Worm (Caenorhabditis elegans): ENCODE results near the gene oac-1.

oac-1 gene

DNA sequence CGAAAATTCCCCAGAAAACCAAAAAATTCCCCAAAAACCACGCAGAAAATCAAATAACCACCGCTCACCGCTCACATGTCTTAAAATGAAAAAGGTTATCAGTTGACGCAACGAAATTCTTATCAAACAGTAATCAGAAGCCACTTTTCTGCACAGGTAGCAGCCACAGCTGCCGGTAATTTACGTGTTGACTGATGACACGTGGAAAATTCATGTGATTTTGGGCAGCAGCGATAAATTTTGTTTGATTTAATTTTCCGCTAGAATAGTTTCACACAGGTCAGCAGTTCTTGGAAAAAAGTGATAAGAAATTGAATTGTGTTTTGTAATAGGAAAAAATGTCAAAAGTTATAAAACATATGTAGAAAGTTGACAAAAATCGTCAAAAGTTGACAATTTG is 28.2 kb downstream of the oac-1 start:
- TF ChIP-seq ztf-4 (tag; optimal IDR thresholded peaks at IDR 0.05) (no peak), elt-3 (tag; optimal IDR thresholded peaks at IDR 0.05) (no peak), hmg-11 (tag; optimal IDR thresholded peaks at IDR 0.05) (no peak), ZK546.5 (tag; optimal IDR thresholded peaks at IDR 0.05) (no peak), eor-1 (tag; optimal IDR thresholded peaks at IDR 0.05) (no peak), lsy-12 (tag; optimal IDR thresholded peaks at IDR 0.05) (peak; percentile 17), pqm-1 (tag; optimal IDR thresholded peaks at IDR 0.05) (peak; percentile 96), nhr-12 (tag; optimal IDR thresholded peaks at IDR 0.05) (no peak), nhr-77 (tag; optimal IDR thresholded peaks at IDR 0.05) (no peak), ceh-16 (tag; optimal IDR thresholded peaks at IDR 0.05) (no peak), nhr-76 (tag; optimal IDR thresholded peaks at IDR 0.05) (no peak), nhr-43 (tag; optimal IDR thresholded peaks at IDR 0.05; ENCODE audit: poor library complexity, severe bottlenecking) (no peak), mml-1 (tag; optimal IDR thresholded peaks at IDR 0.05) (no peak), nfya-1 (tag; optimal IDR thresholded peaks at IDR 0.05; ENCODE audit: insufficient read depth) (peak; percentile 6), lin-39 (tag; optimal IDR thresholded peaks at IDR 0.05) (no peak), tbx-2 (tag; optimal IDR thresholded peaks at IDR 0.05) (no peak), R02D3.7 (tag; optimal IDR thresholded peaks at IDR 0.05) (no peak), elt-1 (tag; optimal IDR thresholded peaks at IDR 0.05) (no peak), elt-2 (tag; optimal IDR thresholded peaks at IDR 0.05) (peak; percentile 99), ama-1 (optimal IDR thresholded peaks at IDR 0.05) (no peak), egl-27 (tag; optimal IDR thresholded peaks at IDR 0.05) (peak; percentile 26), ceh-28 (tag; optimal IDR thresholded peaks at IDR 0.05) (no peak), pha-4 (tag; optimal IDR thresholded peaks at IDR 0.05) (peak; percentile 77), sea-2 (GFP tag; optimal IDR thresholded peaks at IDR 0.05) (no peak), ceh-9 (tag; optimal IDR thresholded peaks at IDR 0.05) (no peak), nhr-11 (tag; optimal IDR thresholded peaks at IDR 0.05) (no peak), fkh-2 (tag; optimal IDR thresholded peaks at IDR 0.05) (no peak), ceh-82 (tag; optimal IDR thresholded peaks at IDR 0.05) (no peak), nhr-28 (tag; optimal IDR thresholded peaks at IDR 0.05) (no peak), nhr-23 (tag; optimal IDR thresholded peaks at IDR 0.05) (peak; percentile 31), snpc-4 (tag; optimal IDR thresholded peaks at IDR 0.05) (no peak), egl-5 (tag; optimal IDR thresholded peaks at IDR 0.05) (no peak), ztf-11 (tag; optimal IDR thresholded peaks at IDR 0.05) (no peak), fkh-10 (GFP tag; optimal IDR thresholded peaks at IDR 0.05) (no peak), daf-12 (tag; optimal IDR thresholded peaks at IDR 0.05) (no peak), jun-1 (tag; optimal IDR thresholded peaks at IDR 0.05) (peak; percentile 83), skn-1 (tag; optimal IDR thresholded peaks at IDR 0.05) (no peak), lin-15B (tag; optimal IDR thresholded peaks at IDR 0.05) (no peak), mdl-1 (tag; optimal IDR thresholded peaks at IDR 0.05) (peak; percentile 32), nhr-67 (tag; optimal IDR thresholded peaks at IDR 0.05) (no peak), nhr-237 (tag; optimal IDR thresholded peaks at IDR 0.05) (no peak)

DNA sequence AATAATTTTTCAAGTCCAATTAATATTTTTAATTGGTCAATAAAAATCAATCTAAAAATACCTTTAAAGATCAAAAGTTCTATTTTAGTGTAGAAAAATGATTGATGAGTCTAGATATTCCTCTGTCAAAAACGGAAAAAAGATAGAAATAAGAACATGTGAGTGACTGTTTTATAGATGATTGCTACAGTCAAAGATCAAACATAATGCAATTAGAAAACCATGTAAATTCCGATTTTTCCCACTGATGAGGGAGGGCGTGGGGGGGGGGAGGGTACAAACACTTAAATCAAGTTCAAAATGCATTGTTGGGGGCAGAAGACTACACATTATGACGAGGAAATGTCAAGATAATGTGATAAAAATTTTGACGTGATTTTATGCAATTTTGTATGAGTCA is 29.6 kb downstream of the oac-1 start:
- TF ChIP-seq elt-2 (tag; optimal IDR thresholded peaks at IDR 0.05) (peak; percentile 13), ZK546.5 (tag; optimal IDR thresholded peaks at IDR 0.05) (no peak)

DNA sequence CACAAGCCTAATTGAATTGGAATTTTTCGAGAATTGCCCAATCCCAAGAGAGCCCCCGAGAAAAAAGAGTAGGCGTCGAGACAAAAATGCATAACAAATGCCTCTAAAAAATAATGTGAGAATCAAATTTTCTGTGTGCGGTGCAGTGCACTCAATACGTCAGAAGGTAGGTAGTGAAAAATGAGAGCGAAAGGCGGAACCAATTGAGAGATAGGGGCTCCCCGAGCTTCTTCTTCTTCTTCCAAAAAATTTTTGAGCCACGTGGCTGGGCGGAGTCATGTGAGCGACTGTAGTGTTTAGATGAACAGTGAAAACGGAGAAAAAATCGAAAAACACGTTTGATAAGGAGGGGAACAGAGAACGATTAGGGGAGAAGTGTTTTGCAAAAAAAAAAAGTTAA is 31.2 kb downstream of the oac-1 start:
- peak; percentile 28 for TF ChIP-seq nfya-1 (tag; optimal IDR thresholded peaks at IDR 0.05; ENCODE audit: insufficient read depth)
- peak; percentile 38 for TF ChIP-seq pha-4 (tag; optimal IDR thresholded peaks at IDR 0.05)
- no peak for TF ChIP-seq unc-39 (tag; optimal IDR thresholded peaks at IDR 0.05)
- TF ChIP-seq fkh-10 (GFP tag; optimal IDR thresholded peaks at IDR 0.05): no peak
- TF ChIP-seq unc-62 (GFP tag; optimal IDR thresholded peaks at IDR 0.05): no peak
- no peak for TF ChIP-seq nhr-77 (tag; optimal IDR thresholded peaks at IDR 0.05)
- no peak for TF ChIP-seq fkh-2 (tag; optimal IDR thresholded peaks at IDR 0.05)
- TF ChIP-seq elt-2 (tag; optimal IDR thresholded peaks at IDR 0.05): peak; percentile 76
- no peak for TF ChIP-seq ama-1 (optimal IDR thresholded peaks at IDR 0.05)
- no peak for TF ChIP-seq R02D3.7 (tag; optimal IDR thresholded peaks at IDR 0.05)
- no peak for TF ChIP-seq lsy-12 (tag; optimal IDR thresholded peaks at IDR 0.05)
- TF ChIP-seq mdl-1 (tag; optimal IDR thresholded peaks at IDR 0.05): peak; percentile 47
- TF ChIP-seq pqm-1 (tag; optimal IDR thresholded peaks at IDR 0.05): peak; percentile 66
- TF ChIP-seq eor-1 (tag; optimal IDR thresholded peaks at IDR 0.05): no peak
- TF ChIP-seq nhr-43 (tag; optimal IDR thresholded peaks at IDR 0.05; ENCODE audit: poor library complexity, severe bottlenecking): no peak
- no peak for TF ChIP-seq lin-15B (tag; optimal IDR thresholded peaks at IDR 0.05)
